Fruit fly (Drosophila melanogaster) whole organism, prepupa: ENCODE measurements around the gene Syx13.

Experiments
- Blimp-1 ChIP-seq: fragments of 200-800 bp; sonication (Bioruptor generic); optimal IDR thresholded peaks from 3 replicates; lab custom pipeline; 2017; ENCODE audit warnings: missing biosample characterization, missing genetic modification characterization, mild to moderate bottlenecking, moderate library complexity, missing genetic modification reagents
- CG10669 ChIP-seq: fragments of 200-800 bp; sonication (Bioruptor generic); optimal IDR thresholded peaks from 3 replicates; lab custom pipeline; 2018; ENCODE audit warnings: missing biosample characterization, mild to moderate bottlenecking, missing genetic modification characterization, moderate library complexity
- CG11294 ChIP-seq: fragments of 200-800 bp; sonication (Bioruptor generic); IDR thresholded peaks from 2 replicates; pipeline ENCODE4 v1.3.6; 2022; ENCODE audit warnings: missing biosample characterization, missing genetic modification characterization
- CG11762 ChIP-seq: fragments of 200-800 bp; sonication (Bioruptor generic); optimal IDR thresholded peaks from 3 replicates; lab custom pipeline; 2016; ENCODE audit warnings: missing biosample characterization, missing genetic modification characterization; ENCODE audit not compliant: insufficient read depth
- CG16779 ChIP-seq: fragments of 200-800 bp; sonication (Bioruptor generic); optimal IDR thresholded peaks from 3 replicates; lab custom pipeline; 2017; ENCODE audit warnings: missing biosample characterization, mild to moderate bottlenecking, missing genetic modification characterization
- CG31627 ChIP-seq: fragments of 200-800 bp; sonication (Bioruptor generic); optimal IDR thresholded peaks from 3 replicates; lab custom pipeline; 2016; ENCODE audit warnings: missing biosample characterization, missing genetic modification characterization
- CG4318 ChIP-seq: fragments of 200-800 bp; sonication (Bioruptor generic); optimal IDR thresholded peaks from 3 replicates; lab custom pipeline; 2017; ENCODE audit warnings: missing biosample characterization, mild to moderate bottlenecking, missing genetic modification characterization
- CG6792 ChIP-seq: fragments of 200-800 bp; sonication (Bioruptor generic); optimal IDR thresholded peaks from 3 replicates; lab custom pipeline; 2016; ENCODE audit warnings: missing biosample characterization, missing genetic modification characterization
- CG6808 ChIP-seq: fragments of 200-800 bp; sonication (Bioruptor generic); optimal IDR thresholded peaks from 3 replicates; lab custom pipeline; 2017; ENCODE audit warnings: missing biosample characterization, missing genetic modification characterization, mild to moderate bottlenecking, moderate library complexity, missing genetic modification reagents
- CG6854 ChIP-seq: fragments of 200-800 bp; sonication (Bioruptor generic); optimal IDR thresholded peaks from 2 replicates; lab custom pipeline; 2017; ENCODE audit warnings: missing biosample characterization, mild to moderate bottlenecking, missing genetic modification characterization
- Eip75B ChIP-seq: fragments of 200-800 bp; sonication (Bioruptor generic); optimal IDR thresholded peaks from 3 replicates; lab custom pipeline; 2016; ENCODE audit warnings: missing biosample characterization, missing genetic modification characterization
- Eip78C ChIP-seq: fragments of 200-800 bp; sonication (Bioruptor generic); peaks from one replicate; lab custom pipeline; 2016; ENCODE audit warnings: missing biosample characterization, missing genetic modification characterization
- Eip93F ChIP-seq: fragments of 200-800 bp; sonication (Bioruptor generic); optimal IDR thresholded peaks from 2 replicates; lab custom pipeline; 2016; ENCODE audit warnings: missing biosample characterization, mild to moderate bottlenecking, missing genetic modification characterization
- Ets21C ChIP-seq: fragments of 200-800 bp; sonication (Bioruptor generic); optimal IDR thresholded peaks from 3 replicates; lab custom pipeline; 2016; ENCODE audit warnings: missing biosample characterization, missing genetic modification characterization
- Ets96B ChIP-seq: fragments of 200-800 bp; optimal IDR thresholded peaks from 2 replicates; lab custom pipeline; 2019; ENCODE audit warnings: missing biosample characterization, mild to moderate bottlenecking, missing genetic modification characterization, moderate library complexity
- Hr38 ChIP-seq: sonication (Bioruptor generic); optimal IDR thresholded peaks from 2 replicates; lab custom pipeline; 2016; ENCODE audit warnings: missing biosample characterization, missing genetic modification characterization
- Smox ChIP-seq: fragments of 200-800 bp; sonication (Bioruptor generic); optimal IDR thresholded peaks from 3 replicates; lab custom pipeline; 2016; ENCODE audit warnings: missing biosample characterization, missing genetic modification characterization
- Sox14 ChIP-seq: fragments of 200-800 bp; sonication (Bioruptor generic); optimal IDR thresholded peaks from 3 replicates; lab custom pipeline; 2016; ENCODE audit warnings: missing biosample characterization, missing genetic modification characterization
- Sox15 ChIP-seq: fragments of 200-800 bp; sonication (Bioruptor generic); optimal IDR thresholded peaks from 3 replicates; lab custom pipeline; 2016; ENCODE audit warnings: missing biosample characterization, missing genetic modification characterization
- achi ChIP-seq: fragments of 200-800 bp; sonication (Bioruptor generic); optimal IDR thresholded peaks from 3 replicates; lab custom pipeline; 2016; ENCODE audit warnings: missing biosample characterization, missing genetic modification characterization
- acj6 ChIP-seq: fragments of 200-800 bp; sonication (Bioruptor generic); optimal IDR thresholded peaks from 3 replicates; lab custom pipeline; 2016; ENCODE audit warnings: missing biosample characterization, missing genetic modification characterization
- cyc ChIP-seq: fragments of 200-800 bp; sonication (Bioruptor generic); optimal IDR thresholded peaks from 3 replicates; lab custom pipeline; 2016; ENCODE audit warnings: missing biosample characterization, missing genetic modification characterization
- dsx ChIP-seq: fragments of 200-800 bp; optimal IDR thresholded peaks from 3 replicates; lab custom pipeline; 2019; ENCODE audit warnings: missing biosample characterization, mild to moderate bottlenecking, missing genetic modification characterization, moderate library complexity; ENCODE audit not compliant: poor library complexity, severe bottlenecking
- eg ChIP-seq: fragments of 200-800 bp; sonication (Bioruptor generic); IDR thresholded peaks from 3 replicates; pipeline ENCODE4 v1.3.6; 2022; ENCODE audit warnings: missing biosample characterization, missing genetic modification characterization
- fd59A ChIP-seq: fragments of 200-800 bp; sonication (Bioruptor generic); optimal IDR thresholded peaks from 2 replicates; lab custom pipeline; 2017; ENCODE audit warnings: missing biosample characterization, mild to moderate bottlenecking, missing genetic modification characterization, missing genetic modification reagents
- lz ChIP-seq: fragments of 200-800 bp; sonication (Bioruptor generic); optimal IDR thresholded peaks from 3 replicates; lab custom pipeline; 2016; ENCODE audit warnings: missing biosample characterization, missing genetic modification characterization
- salr ChIP-seq, 2 experiments: fragments of 200-800 bp; sonication (Bioruptor generic); optimal IDR thresholded peaks; 3 replicates each; lab custom pipeline; 2016 to 2018; ENCODE audit warnings: missing biosample characterization in 2 of 2, missing genetic modification characterization in 2 of 2, mild to moderate bottlenecking in 1 of 2
- spab ChIP-seq: fragments of 200-800 bp; sonication (Bioruptor generic); optimal IDR thresholded peaks from 2 replicates; lab custom pipeline; 2017; ENCODE audit warnings: missing biosample characterization, mild to moderate bottlenecking, missing genetic modification characterization, missing genetic modification reagents
- svp ChIP-seq: fragments of 200-800 bp; sonication (Bioruptor generic); peaks from one replicate; lab custom pipeline; 2016; ENCODE audit warnings: missing biosample characterization, missing genetic modification characterization

Gene Syx13

DNA sequence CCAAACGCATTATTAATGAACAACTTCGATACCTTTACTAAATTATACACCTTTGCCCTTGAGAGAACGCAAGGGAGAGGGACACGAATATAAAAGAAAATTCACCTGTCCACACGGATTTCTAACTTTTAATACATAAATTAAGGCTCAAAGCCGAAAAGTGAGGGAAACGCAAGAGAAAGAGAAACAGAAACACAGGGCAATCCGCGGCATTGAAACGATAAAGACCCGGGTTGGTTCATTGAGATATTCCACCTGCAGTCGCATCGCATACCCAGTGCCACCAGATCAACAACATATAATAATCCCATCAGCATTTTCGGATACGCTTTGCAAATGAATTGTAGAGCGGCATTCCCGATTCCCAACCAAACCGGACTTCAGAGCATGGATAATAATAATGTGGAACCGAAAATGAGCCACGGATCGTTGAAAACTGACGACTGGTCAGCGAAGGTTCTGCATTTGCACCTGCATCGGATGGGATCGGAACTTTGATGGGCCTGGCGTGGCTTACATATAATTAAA lies 6.5 kb downstream of the Syx13 start:
- TF ChIP-seq Eip78C (GFP tag; lab: Kevin White, UChicago) (peak; percentile 31), CG4318 (GFP tag; lab: Kevin White, UChicago) (no peak)

DNA sequence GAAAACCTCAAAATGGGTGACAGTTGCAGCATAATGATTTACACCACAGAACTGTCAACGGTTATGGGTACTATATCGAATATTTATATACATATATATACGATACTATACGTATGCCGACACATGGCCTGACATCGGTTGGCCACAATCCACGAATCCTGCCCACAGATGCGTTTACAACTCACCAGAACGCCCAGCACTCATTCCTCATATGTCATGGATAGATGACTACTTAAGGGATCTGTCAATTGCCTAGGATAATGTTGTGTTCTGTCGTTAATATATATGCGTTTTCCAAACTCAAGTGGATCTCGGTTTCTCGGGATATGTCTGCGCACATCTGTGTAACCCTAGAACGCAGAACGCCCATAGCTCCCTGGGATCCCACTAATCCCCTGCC lies 14.2 kb downstream of the Syx13 start:
- no peak for TF ChIP-seq fd59A (GFP tag; lab: Kevin White, UChicago)
- TF ChIP-seq, all 60 proteins: peak for 0

DNA sequence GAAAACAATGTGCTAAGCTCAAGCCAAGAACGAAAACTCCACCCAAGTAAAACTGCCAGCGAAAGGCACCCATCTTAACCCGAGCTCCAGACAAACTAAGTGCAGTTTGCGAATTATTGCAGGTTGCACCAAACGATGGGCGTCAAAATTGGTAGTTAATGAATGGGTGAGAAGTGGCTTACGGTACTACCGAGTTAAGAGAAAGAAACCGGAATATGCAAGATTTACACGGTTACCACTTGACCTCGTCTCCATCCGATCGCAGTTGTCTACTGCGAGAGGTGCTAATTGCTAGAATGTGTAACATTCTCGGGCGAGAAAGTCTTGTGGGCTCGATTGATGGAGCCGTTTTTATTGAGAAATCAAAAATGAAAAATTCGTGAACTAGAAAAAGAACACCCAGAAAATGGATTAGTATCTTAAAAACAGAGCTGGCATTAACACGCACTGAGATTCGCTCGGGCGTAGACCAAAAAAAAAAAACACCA lies 17.1 kb downstream of the Syx13 start, which contains the start of the genes CG14115 and CG34428:
CG14115 (minus strand) TSS at position 101 of the 488 bp plus-strand sequence.
CG34428 (plus strand) TSS at position 438 of the 488 bp plus-strand sequence.
- no peak for TF ChIP-seq CG16779 (tag; lab: Kevin White, UChicago)
- TF ChIP-seq lz = no peak

DNA sequence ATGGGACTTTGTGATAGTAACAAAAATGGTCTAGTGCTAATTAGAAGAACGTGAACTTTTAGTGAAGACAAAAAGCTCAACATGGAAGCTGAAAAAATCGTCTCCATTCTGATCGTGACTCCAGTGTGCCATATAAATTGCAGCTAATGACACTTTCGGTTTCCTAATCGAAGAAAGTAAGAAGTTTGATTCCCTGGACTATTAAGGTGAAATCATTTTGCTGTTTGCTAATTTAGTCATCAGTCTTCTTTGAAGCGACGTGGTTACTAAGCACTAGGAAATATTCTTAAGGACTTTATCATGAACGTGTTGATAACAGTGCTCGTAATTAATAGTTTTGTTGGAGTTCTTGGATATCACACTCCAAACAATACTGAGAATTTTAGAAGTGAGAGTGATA lies 18.5 kb downstream of the Syx13 start, which contains the start of gene CG34429:
CG34429 (plus strand) TSS at position 301 of the 400 bp plus-strand sequence.
- TF ChIP-seq Eip75B (GFP tag; lab: Kevin White, UChicago) (no peak), Hr38 (GFP tag; lab: Kevin White, UChicago) (no peak), Smox (GFP tag; lab: Kevin White, UChicago) (no peak), acj6 (GFP tag; lab: Kevin White, UChicago) (no peak), cyc (GFP tag; lab: Kevin White, UChicago) (no peak), CG4318 (GFP tag; lab: Kevin White, UChicago) (no peak), eg (GFP tag; lab: Robert Waterston, UW) (no peak), Sox14 (GFP tag; lab: Kevin White, UChicago) (no peak)

DNA sequence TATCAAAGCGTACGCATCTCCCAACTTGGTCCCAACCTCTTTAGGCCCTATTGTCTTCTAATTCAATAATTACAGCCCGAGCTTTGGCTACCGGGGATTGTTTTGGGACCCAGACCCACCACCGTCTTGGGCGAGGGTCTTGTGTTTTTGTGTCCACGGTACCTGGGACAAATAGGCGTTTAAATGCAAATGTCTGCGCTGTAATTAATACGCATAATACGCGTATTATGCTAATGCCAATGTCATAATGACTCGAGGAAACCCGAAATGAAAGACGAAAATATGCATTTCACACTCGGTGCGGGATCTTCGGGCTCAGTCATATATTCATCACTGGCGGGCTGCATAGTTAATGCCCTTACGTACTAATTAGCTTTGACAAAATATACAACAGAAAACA lies 20.1 kb downstream of the Syx13 start:
- TF ChIP-seq svp = no peak
- no peak for TF ChIP-seq CG31627
- no peak for TF ChIP-seq CG11294 (GFP tag; lab: Robert Waterston, UW)
- no peak for TF ChIP-seq CG10669 (GFP tag; lab: Kevin White, UChicago)
- TF ChIP-seq Ets21C = no peak
- TF ChIP-seq fd59A (GFP tag; lab: Kevin White, UChicago) = no peak
- TF ChIP-seq spab (GFP tag; lab: Kevin White, UChicago) = no peak
- no peak for TF ChIP-seq CG6808 (GFP tag; lab: Kevin White, UChicago)
- TF ChIP-seq, all 60 proteins: peak for 0

DNA sequence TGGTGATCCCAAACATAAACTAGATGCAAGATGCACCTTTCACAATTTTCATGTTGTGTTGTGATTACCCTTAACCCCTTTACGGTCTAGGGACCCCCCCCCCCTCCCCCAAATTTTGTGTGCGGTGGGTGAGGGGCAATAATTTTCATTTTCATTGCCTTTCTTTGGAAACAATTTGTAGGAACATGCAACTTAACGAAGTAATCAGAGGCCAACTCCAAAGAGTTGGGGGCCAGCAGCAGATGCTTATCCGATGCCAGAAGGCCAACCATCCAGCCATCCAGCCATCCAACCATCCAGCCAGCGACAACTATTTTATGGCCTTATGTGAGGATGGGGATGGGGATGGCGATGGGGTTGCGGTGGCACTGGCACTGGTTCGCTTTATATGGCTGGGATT lies 20.7 kb downstream of the Syx13 start:
- TF ChIP-seq CG10669 (GFP tag; lab: Kevin White, UChicago) (no peak), Eip93F (GFP tag; lab: Kevin White, UChicago) (no peak), dsx (no peak), svp (peak; percentile 28), Sox15 (GFP tag; lab: Kevin White, UChicago) (no peak)

DNA sequence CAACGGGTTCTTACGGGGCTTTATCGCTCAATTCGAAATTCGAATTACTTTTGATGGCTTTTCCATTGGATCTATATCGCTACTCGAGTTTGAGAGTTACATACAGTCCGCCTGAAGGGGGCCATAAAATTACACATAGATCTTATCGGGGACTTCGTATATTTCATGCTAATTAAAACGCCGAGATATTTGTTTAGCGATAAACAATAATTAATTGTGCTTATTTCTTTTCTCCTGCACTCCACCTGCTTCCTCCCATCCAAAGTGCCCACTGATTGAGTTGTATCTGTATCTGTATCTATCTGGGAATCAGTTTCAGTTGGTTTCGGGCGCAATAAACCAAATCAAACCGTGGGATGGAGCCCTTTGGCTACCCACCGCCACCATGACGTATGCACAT lies 21.4 kb downstream of the Syx13 start:
- TF ChIP-seq acj6 (GFP tag; lab: Kevin White, UChicago) (no peak), Hr38 (GFP tag; lab: Kevin White, UChicago) (no peak), CG6854 (GFP tag; lab: Kevin White, UChicago) (no peak), achi (GFP tag; lab: Kevin White, UChicago) (no peak), salr (GFP tag; optimal IDR thresholded peaks at IDR 0.05; lab: Kevin White, UChicago) (no peak), Blimp-1 (GFP tag; lab: Kevin White, UChicago) (no peak), Ets96B (tag; lab: Kevin White, UChicago) (no peak), CG11762 (no peak), eg (GFP tag; lab: Robert Waterston, UW) (no peak), Eip75B (GFP tag; lab: Kevin White, UChicago) (no peak), CG6792 (GFP tag; lab: Kevin White, UChicago) (no peak)
